Worm (Caenorhabditis elegans) whole organism, L4 larva: ENCODE data around the gene R02D5.3.

Experiments
- F44E2.7 ChIP-seq: fragments of 200-800 bp; sonication (Bioruptor generic); IDR thresholded peaks from 2 replicates; pipeline ENCODE4 v2.1.2; 2022; ENCODE audit warnings: missing genetic modification characterization, missing compliant biosample characterization
- T26A8.4 ChIP-seq: fragments of 200-800 bp; sonication (Bioruptor generic); IDR thresholded peaks from 2 replicates; pipeline ENCODE4 v1.3.6; 2022; ENCODE audit warnings: missing genetic modification characterization, missing compliant biosample characterization
- Y48G9A.11 ChIP-seq: fragments of 200-800 bp; sonication (Bioruptor generic); IDR thresholded peaks from 2 replicates; pipeline ENCODE4 v1.3.6; 2022; ENCODE audit warnings: missing genetic modification reagents, missing genetic modification characterization, missing compliant biosample characterization
- ZK337.2 ChIP-seq: fragments of 200-800 bp; sonication (Bioruptor generic); IDR thresholded peaks from 2 replicates; pipeline ENCODE4 v1.3.6; 2022; ENCODE audit warnings: missing genetic modification reagents, missing genetic modification characterization, missing compliant biosample characterization
- ZK546.5 ChIP-seq, 2 experiments: sonication (generic microtip); optimal IDR thresholded peaks; 2 replicates each; lab custom pipeline; 2017; ENCODE audit warnings: missing biosample characterization in 2 of 2, missing genetic modification characterization in 2 of 2
- aha-1 ChIP-seq: fragments of 150-350 bp; peaks from one replicate; lab custom pipeline; 2014; ENCODE audit warnings: missing biosample characterization, missing genetic modification characterization
- ama-1 ChIP-seq: fragments of 150-350 bp; optimal IDR thresholded peaks from 2 replicates; lab custom pipeline; 2014; ENCODE audit warnings: inconsistent platforms, mixed read lengths
- arid-1 ChIP-seq: fragments of 200-800 bp; sonication (Bioruptor generic); conservative IDR thresholded peaks from 2 replicates; pipeline ENCODE4 v1.3.6; 2022; ENCODE audit warnings: missing genetic modification reagents, missing genetic modification characterization, missing compliant biosample characterization
- ceh-28 ChIP-seq: fragments of 150-350 bp; optimal IDR thresholded peaks from 2 replicates; lab custom pipeline; 2014; ENCODE audit warnings: missing biosample characterization, missing genetic modification reagents, missing genetic modification characterization
- ceh-32 ChIP-seq: sonication (generic microtip); optimal IDR thresholded peaks from 2 replicates; lab custom pipeline; 2016; ENCODE audit warnings: mild to moderate bottlenecking, missing genetic modification characterization, missing compliant biosample characterization; ENCODE audit not compliant: poor library complexity
- ceh-44 ChIP-seq: fragments of 200-800 bp; sonication (Bioruptor generic); IDR thresholded peaks from 2 replicates; pipeline ENCODE4 v1.3.6; 2022; ENCODE audit warnings: missing genetic modification reagents, missing genetic modification characterization, missing compliant biosample characterization
- ceh-82 ChIP-seq: sonication (generic microtip); optimal IDR thresholded peaks from 2 replicates; lab custom pipeline; 2017; ENCODE audit warnings: missing biosample characterization, missing genetic modification characterization
- ces-1 ChIP-seq: fragments of 150-350 bp; sonication (generic microtip); optimal IDR thresholded peaks from 4 replicates; lab custom pipeline; 2014; ENCODE audit warnings: missing biosample characterization, missing genetic modification reagents, missing genetic modification characterization
- cey-2 ChIP-seq: sonication (generic microtip); optimal IDR thresholded peaks from 3 replicates; lab custom pipeline; 2017; ENCODE audit warnings: missing genetic modification characterization, mild to moderate bottlenecking, missing compliant biosample characterization, antibody characterized with exemption, borderline replicate concordance; ENCODE audit not compliant: insufficient read depth
- daf-12 ChIP-seq: fragments of 150-350 bp; optimal IDR thresholded peaks from 2 replicates; lab custom pipeline; 2014; ENCODE audit warnings: missing biosample characterization, missing genetic modification reagents, missing genetic modification characterization
- dmd-6 ChIP-seq: fragments of 200-800 bp; sonication (Bioruptor generic); IDR thresholded peaks from 2 replicates; pipeline ENCODE4 v1.3.6; 2022; ENCODE audit warnings: missing genetic modification reagents, missing genetic modification characterization, missing compliant biosample characterization
- dmd-8 ChIP-seq: fragments of 200-800 bp; sonication (Bioruptor generic); IDR thresholded peaks from 2 replicates; pipeline ENCODE4 v1.3.6; 2022; ENCODE audit warnings: missing genetic modification characterization, missing compliant biosample characterization
- dpl-1 ChIP-seq: fragments of 150-350 bp; optimal IDR thresholded peaks from 2 replicates; lab custom pipeline; 2014; ENCODE audit warnings: missing biosample characterization, missing genetic modification reagents, missing genetic modification characterization
- duxl-1 ChIP-seq: sonication (generic microtip); optimal IDR thresholded peaks from 2 replicates; lab custom pipeline; 2016; ENCODE audit warnings: mild to moderate bottlenecking, missing genetic modification characterization, moderate library complexity, missing compliant biosample characterization; ENCODE audit not compliant: poor library complexity
- dve-1 ChIP-seq: sonication (generic microtip); optimal IDR thresholded peaks from 2 replicates; lab custom pipeline; 2017; ENCODE audit warnings: antibody characterized with exemption, mild to moderate bottlenecking, missing genetic modification characterization, missing compliant biosample characterization; ENCODE audit not compliant: insufficient read depth
- egl-27 ChIP-seq: sonication (generic microtip); optimal IDR thresholded peaks from 3 replicates; lab custom pipeline; 2017; ENCODE audit warnings: missing biosample characterization, missing genetic modification reagents, missing genetic modification characterization
- egl-43 ChIP-seq: fragments of 200-800 bp; sonication (Bioruptor generic); IDR thresholded peaks from 2 replicates; pipeline ENCODE4 v1.3.6; 2022; ENCODE audit warnings: missing genetic modification reagents, missing genetic modification characterization, missing compliant biosample characterization
- fkh-10 ChIP-seq: fragments of 150-350 bp; optimal IDR thresholded peaks from 2 replicates; lab custom pipeline; 2014; ENCODE audit warnings: missing biosample characterization, missing genetic modification reagents, missing genetic modification characterization
- fos-1 ChIP-seq: fragments of 150-350 bp; optimal IDR thresholded peaks from 2 replicates; lab custom pipeline; 2014; ENCODE audit warnings: missing biosample characterization, missing genetic modification characterization
- gei-8 ChIP-seq: fragments of 200-800 bp; sonication (Bioruptor generic); optimal IDR thresholded peaks from 2 replicates; lab custom pipeline; 2018; ENCODE audit warnings: mild to moderate bottlenecking, missing genetic modification characterization, missing compliant biosample characterization
- hlh-11 ChIP-seq: fragments of 200-800 bp; sonication (Bioruptor generic); optimal IDR thresholded peaks from 2 replicates; lab custom pipeline; 2018; ENCODE audit warnings: mild to moderate bottlenecking, missing genetic modification characterization, missing compliant biosample characterization
- hlh-30 ChIP-seq: sonication (generic microtip); optimal IDR thresholded peaks from 2 replicates; lab custom pipeline; 2017; ENCODE audit warnings: antibody characterized with exemption, mild to moderate bottlenecking, missing genetic modification characterization, missing compliant biosample characterization; ENCODE audit not compliant: insufficient read depth
- jun-1 ChIP-seq: fragments of 150-350 bp; optimal IDR thresholded peaks from 2 replicates; lab custom pipeline; 2014; ENCODE audit warnings: missing biosample characterization, missing genetic modification reagents, missing genetic modification characterization
- lim-7 ChIP-seq: fragments of 200-800 bp; sonication (Bioruptor generic); IDR thresholded peaks from 2 replicates; pipeline ENCODE4 v1.3.6; 2022; ENCODE audit warnings: missing genetic modification characterization, missing compliant biosample characterization
- lin-29 ChIP-seq: fragments of 200-800 bp; sonication (Bioruptor generic); IDR thresholded peaks from 2 replicates; pipeline ENCODE4 v1.3.6; 2022; ENCODE audit warnings: missing genetic modification reagents, missing genetic modification characterization, missing compliant biosample characterization
- lin-38 ChIP-seq: fragments of 200-800 bp; sonication (Bioruptor generic); IDR thresholded peaks from 2 replicates; pipeline ENCODE4 v1.3.6; 2022; ENCODE audit warnings: missing genetic modification reagents, missing genetic modification characterization, missing compliant biosample characterization
- lir-3 ChIP-seq: sonication (generic microtip); optimal IDR thresholded peaks from 2 replicates; lab custom pipeline; 2016; ENCODE audit warnings: mild to moderate bottlenecking, missing genetic modification characterization, missing compliant biosample characterization
- madf-5 ChIP-seq, 2 experiments: fragments of 200-800 bp; sonication (Bioruptor generic); IDR thresholded peaks; 2 replicates each; pipeline ENCODE4 v1.3.6; 2022; ENCODE audit warnings: missing compliant biosample characterization in 2 of 2, missing genetic modification characterization in 2 of 2
- mdt-29 ChIP-seq: fragments of 200-800 bp; sonication (Bioruptor generic); IDR thresholded peaks from 2 replicates; pipeline ENCODE4 v1.3.6; 2022; ENCODE audit warnings: missing genetic modification reagents, missing genetic modification characterization, missing compliant biosample characterization
- mes-2 ChIP-seq: sonication (generic microtip); optimal IDR thresholded peaks from 2 replicates; lab custom pipeline; 2016; ENCODE audit warnings: missing genotype, mild to moderate bottlenecking, missing genetic modification characterization, missing compliant biosample characterization; ENCODE audit not compliant: poor library complexity, severe bottlenecking
- mxl-2 ChIP-seq: fragments of 200-800 bp; sonication (Bioruptor generic); conservative IDR thresholded peaks from 2 replicates; pipeline ENCODE4 v1.3.6; 2022; ENCODE audit warnings: missing genetic modification reagents, missing genetic modification characterization, missing compliant biosample characterization
- mxl-3 ChIP-seq: fragments of 200-800 bp; sonication (Bioruptor generic); optimal IDR thresholded peaks from 2 replicates; lab custom pipeline; 2018; ENCODE audit warnings: mild to moderate bottlenecking, missing genetic modification characterization, missing compliant biosample characterization
- nhr-10 ChIP-seq: fragments of 150-350 bp; optimal IDR thresholded peaks from 2 replicates; lab custom pipeline; 2014; ENCODE audit warnings: missing biosample characterization, missing genetic modification characterization
- nhr-111 ChIP-seq: fragments of 200-800 bp; sonication (Bioruptor generic); optimal IDR thresholded peaks from 2 replicates; lab custom pipeline; 2018; ENCODE audit warnings: mild to moderate bottlenecking, missing genetic modification characterization, missing compliant biosample characterization
- nhr-237 ChIP-seq: sonication (generic microtip); optimal IDR thresholded peaks from 2 replicates; lab custom pipeline; 2017; ENCODE audit warnings: missing biosample characterization, missing genetic modification characterization
- nhr-28 ChIP-seq: fragments of 150-350 bp; optimal IDR thresholded peaks from 2 replicates; lab custom pipeline; 2014; ENCODE audit warnings: missing biosample characterization, missing genetic modification characterization
- nhr-76 ChIP-seq: fragments of 150-350 bp; optimal IDR thresholded peaks from 2 replicates; lab custom pipeline; 2014; ENCODE audit warnings: missing biosample characterization, missing genetic modification characterization
- nhr-77 ChIP-seq: fragments of 150-350 bp; optimal IDR thresholded peaks from 2 replicates; lab custom pipeline; 2014; ENCODE audit warnings: missing biosample characterization, missing genetic modification characterization
- snpc-1.2 ChIP-seq: fragments of 200-800 bp; sonication (Bioruptor generic); IDR thresholded peaks from 2 replicates; pipeline ENCODE4 v1.3.6; 2022; ENCODE audit warnings: missing genetic modification reagents, missing genetic modification characterization, missing compliant biosample characterization
- spr-1 ChIP-seq: sonication (generic microtip); optimal IDR thresholded peaks from 2 replicates; lab custom pipeline; 2016; ENCODE audit warnings: mild to moderate bottlenecking, missing genetic modification characterization, missing compliant biosample characterization

The R02D5.3 gene

ce11 chrV:14448669-14449068 is 34.3 kb upstream of the R02D5.3 start:
- TF ChIP-seq ces-1 (GFP tag; lab: Kevin White, UChicago) (no peak), snpc-1.2 (GFP tag; lab: Robert Waterston, UW) (no peak), hlh-30 (tag; lab: Kevin White, UChicago) (peak; percentile 58), dmd-6 (GFP tag; lab: Robert Waterston, UW) (peak; percentile 26; the same call in 1 of the 2 replicates), ama-1 (lab: Kevin White, UChicago) (no peak), dve-1 (tag; lab: Kevin White, UChicago) (no peak), ceh-44 (no peak), daf-12 (tag; lab: Kevin White, UChicago) (no peak), mxl-2 (GFP tag; lab: Robert Waterston, UW) (peak; percentile 63; the same call in 1 of the 2 replicates), nhr-111 (GFP tag; lab: Kevin White, UChicago) (no peak), fos-1 (tag; lab: Kevin White, UChicago) (no peak), nhr-77 (tag; lab: Kevin White, UChicago) (no peak), hlh-11 (no peak), ZK337.2 (GFP tag; lab: Robert Waterston, UW) (no peak), duxl-1 (tag; lab: Kevin White, UChicago) (no peak), spr-1 (tag; lab: Kevin White, UChicago) (no peak), gei-8 (GFP tag; lab: Kevin White, UChicago) (no peak), nhr-76 (tag; lab: Kevin White, UChicago) (no peak), T26A8.4 (GFP tag; lab: Robert Waterston, UW) (no peak), jun-1 (no peak), F44E2.7 (no peak), nhr-28 (tag; lab: Kevin White, UChicago) (peak; percentile 37), aha-1 (tag; lab: Kevin White, UChicago) (no peak), egl-43 (GFP tag; lab: Robert Waterston, UW) (no peak), lin-29 (GFP tag; lab: Robert Waterston, UW) (no peak), mxl-3 (GFP tag; lab: Kevin White, UChicago) (peak; percentile 38), nhr-237 (tag; lab: Kevin White, UChicago) (no peak)

ce11 chrV:14449397-14449796 is 33.6 kb upstream of the R02D5.3 start, which contains the start of gene F23B12.7:
TSS of gene F23B12.7 (plus strand) at chrV:14449697.
- TF ChIP-seq F44E2.7 (no peak), ama-1 (lab: Kevin White, UChicago) (peak; percentile 12)

DNA sequence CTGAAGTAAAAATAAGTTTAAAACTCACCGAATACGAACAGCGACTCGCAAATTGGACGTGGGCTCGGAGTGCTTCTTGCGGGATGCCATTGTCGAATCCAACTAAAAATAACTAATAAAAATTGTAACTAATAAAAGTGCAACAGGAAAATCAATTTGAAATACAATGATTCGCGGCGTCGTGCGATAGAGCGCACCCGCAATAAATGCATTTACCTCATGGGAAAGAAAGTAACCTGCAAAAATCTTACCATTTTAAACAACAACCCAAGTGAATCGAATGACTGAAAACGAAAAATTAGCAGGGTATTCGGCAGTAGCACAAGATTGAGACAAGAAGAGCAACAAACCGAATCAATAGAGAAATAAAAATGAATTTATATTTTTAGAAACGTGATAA is 26.3 kb upstream of the R02D5.3 start, which contains the start of gene bmk-1:
bmk-1 (minus strand) TSS at position 359 of the 400 bp plus-strand sequence.
- TF ChIP-seq nhr-76 (tag; lab: Kevin White, UChicago) (no peak), lim-7 (GFP tag; lab: Robert Waterston, UW) (0 out of 2 replicates have a peak, but pooled peaks have one; percentile 7), aha-1 (tag; lab: Kevin White, UChicago) (peak; percentile 70), Y48G9A.11 (GFP tag; lab: Robert Waterston, UW) (no peak), ceh-32 (tag; lab: Kevin White, UChicago) (no peak), mes-2 (tag; lab: Kevin White, UChicago) (peak; percentile 25), dpl-1 (GFP tag; lab: Kevin White, UChicago) (peak; percentile 73), nhr-111 (GFP tag; lab: Kevin White, UChicago) (no peak), T26A8.4 (GFP tag; lab: Robert Waterston, UW) (no peak), lin-38 (GFP tag; lab: Robert Waterston, UW) (peak; percentile 63)

DNA sequence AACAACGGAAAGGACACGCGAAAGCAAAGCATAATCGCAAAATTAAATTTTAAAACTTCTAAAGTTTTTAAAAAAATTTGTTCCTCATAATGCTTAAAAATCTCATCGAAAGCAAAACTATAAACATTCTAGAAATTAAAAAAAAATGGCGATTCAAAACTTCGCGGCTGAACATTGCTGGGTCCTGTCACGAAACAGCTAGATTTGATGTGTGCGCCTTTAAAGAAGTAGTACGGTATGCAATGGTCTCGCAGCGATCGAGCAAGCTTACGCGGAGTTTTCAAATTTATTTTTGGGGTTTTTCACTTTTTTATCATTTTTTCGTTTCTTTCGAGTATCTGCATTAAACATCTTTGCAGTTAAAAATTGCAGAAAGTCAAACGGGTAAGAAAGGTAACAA is 25.9 kb upstream of the R02D5.3 start, which contains the start of gene coh-3:
coh-3 (plus strand) TSS at position 353 of the 400 bp plus-strand sequence.
- TF ChIP-seq nhr-10 (tag; lab: Kevin White, UChicago): no peak
- peak; percentile 52 for TF ChIP-seq lin-38 (GFP tag; lab: Robert Waterston, UW)
- no peak for TF ChIP-seq fkh-10
- TF ChIP-seq madf-5 (GFP tag; IDR thresholded peaks at IDR 0.05; lab: Robert Waterston, UW): no peak
- no peak for TF ChIP-seq ceh-28
- no peak for TF ChIP-seq dpl-1 (GFP tag; lab: Kevin White, UChicago)
- no peak for TF ChIP-seq dmd-8 (GFP tag; lab: Robert Waterston, UW)
- no peak for TF ChIP-seq ZK546.5 (tag; optimal IDR thresholded peaks at IDR 0.05; lab: Kevin White, UChicago)
- peak; percentile 10 for TF ChIP-seq mes-2 (tag; lab: Kevin White, UChicago)
- no peak for TF ChIP-seq cey-2
- TF ChIP-seq T26A8.4 (GFP tag; lab: Robert Waterston, UW): no peak
- TF ChIP-seq lir-3 (tag; lab: Kevin White, UChicago): no peak
- peak; percentile 75; the same call in 1 of the 2 replicates for TF ChIP-seq snpc-1.2 (GFP tag; lab: Robert Waterston, UW)
- TF ChIP-seq ceh-82 (tag; lab: Kevin White, UChicago): no peak
- TF ChIP-seq mdt-29: no peak
- TF ChIP-seq arid-1 (GFP tag; lab: Robert Waterston, UW): peak; percentile 51; the same call in 1 of the 2 replicates
- no peak for TF ChIP-seq egl-27
